Worm (Caenorhabditis elegans) whole organism, mixed stage, embryonic: ENCODE measurements around the gene F54D12.2.

ENCODE experiments used
- M03D4.4 ChIP-seq: sonication (generic microtip); optimal IDR thresholded peaks from 2 replicates; lab custom pipeline; 2017; ENCODE audit warnings: mild to moderate bottlenecking, missing genetic modification characterization, missing compliant biosample characterization
- bed-3 ChIP-seq: fragments of 200-800 bp; sonication (Bioruptor generic); optimal IDR thresholded peaks from 3 replicates; lab custom pipeline; 2018; ENCODE audit warnings: mild to moderate bottlenecking, missing genetic modification characterization, moderate library complexity, missing compliant biosample characterization
- blmp-1 ChIP-seq: fragments of 150-350 bp; optimal IDR thresholded peaks from 2 replicates; lab custom pipeline; 2014; ENCODE audit warnings: missing biosample characterization, missing genetic modification characterization
- ceh-39 ChIP-seq: fragments of 150-350 bp; optimal IDR thresholded peaks from 2 replicates; lab custom pipeline; 2014; ENCODE audit warnings: missing biosample characterization, missing genetic modification characterization
- ceh-83 ChIP-seq: fragments of 200-800 bp; sonication (Bioruptor generic); optimal IDR thresholded peaks from 2 replicates; lab custom pipeline; 2018; ENCODE audit warnings: mild to moderate bottlenecking, missing genetic modification characterization, missing compliant biosample characterization
- ces-1 ChIP-seq: fragments of 150-350 bp; optimal IDR thresholded peaks from 2 replicates; lab custom pipeline; 2014; ENCODE audit warnings: missing biosample characterization, missing genetic modification reagents, missing genetic modification characterization
- cnd-1 ChIP-seq: fragments of 200-800 bp; sonication (Bioruptor generic); optimal IDR thresholded peaks from 2 replicates; lab custom pipeline; 2018; ENCODE audit warnings: mild to moderate bottlenecking, missing genetic modification characterization, missing compliant biosample characterization
- drap-1 ChIP-seq: fragments of 200-800 bp; sonication (Bioruptor generic); optimal IDR thresholded peaks from 3 replicates; lab custom pipeline; 2018; ENCODE audit warnings: mild to moderate bottlenecking, missing genetic modification characterization, missing compliant biosample characterization
- elt-3 ChIP-seq: fragments of 150-350 bp; optimal IDR thresholded peaks from 2 replicates; lab custom pipeline; 2014; ENCODE audit warnings: missing biosample characterization, missing genetic modification characterization
- flh-1 ChIP-seq: fragments of 200-800 bp; sonication (Bioruptor generic); optimal IDR thresholded peaks from 2 replicates; lab custom pipeline; 2018; ENCODE audit warnings: mild to moderate bottlenecking, missing genetic modification characterization, moderate library complexity, missing compliant biosample characterization
- hlh-1 ChIP-seq: fragments of 150-350 bp; optimal IDR thresholded peaks from 2 replicates; lab custom pipeline; 2014; ENCODE audit warnings: missing biosample characterization, missing genetic modification reagents, missing genetic modification characterization
- lin-13 ChIP-seq: fragments of 150-350 bp; optimal IDR thresholded peaks from 2 replicates; lab custom pipeline; 2014; ENCODE audit warnings: missing biosample characterization, missing genetic modification characterization
- lin-32 ChIP-seq: fragments of 200-800 bp; sonication (Bioruptor generic); optimal IDR thresholded peaks from 2 replicates; lab custom pipeline; 2018; ENCODE audit warnings: mild to moderate bottlenecking, missing genetic modification characterization, missing compliant biosample characterization
- lsy-2 ChIP-seq: fragments of 150-350 bp; optimal IDR thresholded peaks from 2 replicates; lab custom pipeline; 2014; ENCODE audit warnings: missing biosample characterization, missing genetic modification characterization
- mab-5 ChIP-seq: fragments of 150-350 bp; optimal IDR thresholded peaks from 2 replicates; lab custom pipeline; 2014; ENCODE audit warnings: missing biosample characterization, missing genetic modification characterization
- mep-1 ChIP-seq: fragments of 150-350 bp; optimal IDR thresholded peaks from 2 replicates; lab custom pipeline; 2017; ENCODE audit warnings: missing biosample characterization, missing genetic modification reagents, missing genetic modification characterization, inconsistent platforms
- mls-2 ChIP-seq: sonication (generic microtip); optimal IDR thresholded peaks from 2 replicates; lab custom pipeline; 2016; ENCODE audit warnings: mild to moderate bottlenecking, missing genetic modification characterization, moderate library complexity, missing compliant biosample characterization
- nhr-12 ChIP-seq: fragments of 150-350 bp; optimal IDR thresholded peaks from 2 replicates; lab custom pipeline; 2014; ENCODE audit warnings: missing biosample characterization, missing genetic modification characterization
- nhr-237 ChIP-seq: fragments of 150-350 bp; optimal IDR thresholded peaks from 2 replicates; lab custom pipeline; 2014; ENCODE audit warnings: missing biosample characterization, missing genetic modification characterization
- nhr-28 ChIP-seq: fragments of 150-350 bp; optimal IDR thresholded peaks from 2 replicates; lab custom pipeline; 2014; ENCODE audit warnings: missing biosample characterization, missing genetic modification characterization
- nhr-76 ChIP-seq: sonication (generic microtip); optimal IDR thresholded peaks from 2 replicates; lab custom pipeline; 2017; ENCODE audit warnings: missing biosample characterization, missing genetic modification characterization
- sem-2 ChIP-seq: fragments of 200-800 bp; sonication (Bioruptor generic); optimal IDR thresholded peaks from 2 replicates; lab custom pipeline; 2018; ENCODE audit warnings: mild to moderate bottlenecking, missing genetic modification characterization, missing compliant biosample characterization
- snpc-4 ChIP-seq: fragments of 150-350 bp; optimal IDR thresholded peaks from 2 replicates; lab custom pipeline; 2014; ENCODE audit warnings: missing biosample characterization, missing genetic modification characterization
- tbx-8 ChIP-seq: fragments of 200-800 bp; sonication (Bioruptor generic); optimal IDR thresholded peaks from 2 replicates; lab custom pipeline; 2018; ENCODE audit warnings: mild to moderate bottlenecking, missing genetic modification characterization, moderate library complexity, missing compliant biosample characterization
- unc-120 ChIP-seq: sonication (generic microtip); optimal IDR thresholded peaks from 2 replicates; lab custom pipeline; 2017; ENCODE audit warnings: missing genetic modification characterization, missing compliant biosample characterization; ENCODE audit not compliant: poor library complexity, severe bottlenecking
- unc-39 ChIP-seq: fragments of 150-350 bp; optimal IDR thresholded peaks from 2 replicates; lab custom pipeline; 2014; ENCODE audit warnings: missing biosample characterization, missing genetic modification characterization
- unc-62 ChIP-seq: fragments of 150-350 bp; optimal IDR thresholded peaks from 2 replicates; lab custom pipeline; 2014; ENCODE audit warnings: missing biosample characterization, missing genetic modification reagents, missing genetic modification characterization
- ztf-11 ChIP-seq: fragments of 150-350 bp; optimal IDR thresholded peaks from 2 replicates; lab custom pipeline; 2014; ENCODE audit warnings: missing biosample characterization, missing genetic modification characterization

Gene F54D12.2

DNA sequence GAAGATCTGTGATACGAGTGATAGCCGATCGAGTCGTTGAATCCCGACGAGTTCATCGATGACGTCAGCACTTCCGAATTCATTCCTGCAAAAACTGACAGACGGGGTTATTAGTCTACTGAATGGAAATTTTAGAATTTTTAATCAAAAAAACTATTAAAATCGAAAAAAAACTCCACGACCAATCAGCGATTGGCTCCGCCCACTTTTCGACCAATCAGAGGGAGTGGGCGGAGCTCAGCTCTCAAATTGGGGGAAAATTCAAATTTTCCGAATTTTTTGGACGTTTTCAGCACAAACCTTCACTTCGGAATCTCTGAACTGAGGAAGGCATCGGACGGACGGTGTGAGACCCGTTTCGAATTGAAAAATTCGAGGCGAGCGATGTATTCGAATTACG is 25.5 kb upstream of the F54D12.2 start:
- TF ChIP-seq hlh-1 (tag; lab: Kevin White, UChicago) = no peak
- no peak for TF ChIP-seq lin-13 (tag; lab: Kevin White, UChicago)
- no peak for TF ChIP-seq sem-2 (GFP tag; lab: Kevin White, UChicago)
- no peak for TF ChIP-seq nhr-237 (tag; lab: Kevin White, UChicago)

DNA sequence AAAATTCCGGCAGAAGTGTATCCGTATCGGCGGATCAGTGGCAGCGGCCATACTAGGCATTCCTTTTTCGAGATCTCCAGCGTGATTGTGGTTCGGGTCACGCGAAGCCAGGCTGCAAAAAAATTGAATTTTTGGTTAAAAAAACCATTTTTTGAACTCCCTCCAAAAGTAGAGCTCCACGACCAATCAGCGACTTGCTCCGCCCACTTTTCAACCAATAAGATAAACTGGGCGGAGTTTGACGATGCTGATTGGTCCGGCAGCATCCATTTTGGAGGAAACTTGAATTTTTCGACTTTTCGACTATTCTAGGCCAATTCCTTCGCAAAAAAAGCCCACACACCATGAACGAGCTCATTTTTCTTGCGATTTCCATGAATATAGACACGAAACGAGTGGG is 24.0 kb upstream of the F54D12.2 start:
- no peak for TF ChIP-seq flh-1 (GFP tag; lab: Kevin White, UChicago)
- TF ChIP-seq hlh-1 (tag; lab: Kevin White, UChicago) = no peak
- no peak for TF ChIP-seq drap-1
- no peak for TF ChIP-seq tbx-8
- no peak for TF ChIP-seq mab-5 (tag; lab: Kevin White, UChicago)
- no peak for TF ChIP-seq nhr-12 (tag; lab: Kevin White, UChicago)

ce11 chrII:1374889-1375288 is 23.6 kb upstream of the F54D12.2 start, which contains the start of gene rog-1:
Gene rog-1, minus strand, starts transcription at chrII:1374989.
- no peak for TF ChIP-seq unc-120 (tag; lab: Kevin White, UChicago)
- no peak for TF ChIP-seq mab-5 (tag; lab: Kevin White, UChicago)
- no peak for TF ChIP-seq lin-32 (GFP tag; lab: Kevin White, UChicago)
- TF ChIP-seq ceh-83 (GFP tag; lab: Kevin White, UChicago) = no peak
- no peak for TF ChIP-seq blmp-1 (tag; lab: Kevin White, UChicago)

ce11 chrII:1375627-1376026 is 22.9 kb upstream of the F54D12.2 start:
- TF ChIP-seq unc-62 (GFP tag; lab: Kevin White, UChicago) (peak; percentile 26), hlh-1 (tag; lab: Kevin White, UChicago) (peak; percentile 95), nhr-28 (tag; lab: Kevin White, UChicago) (no peak), nhr-237 (tag; lab: Kevin White, UChicago) (no peak), cnd-1 (tag; lab: Kevin White, UChicago) (no peak), unc-120 (tag; lab: Kevin White, UChicago) (peak; percentile 43), ztf-11 (tag; lab: Kevin White, UChicago) (no peak), drap-1 (no peak), nhr-76 (tag; lab: Kevin White, UChicago) (no peak)
- TF ChIP-seq, all 35 proteins: peak for 3

- TF ChIP-seq hlh-1 (tag; lab: Kevin White, UChicago) (no peak), nhr-12 (tag; lab: Kevin White, UChicago) (no peak)
- TF ChIP-seq, all 35 proteins: peak for 0
Observed at ce11 chrII:1376795-1377194, 21.7 kb upstream of the F54D12.2 start.

- TF ChIP-seq hlh-1 (tag; lab: Kevin White, UChicago) (no peak), sem-2 (GFP tag; lab: Kevin White, UChicago) (no peak), tbx-8 (no peak), lin-13 (tag; lab: Kevin White, UChicago) (no peak), flh-1 (GFP tag; lab: Kevin White, UChicago) (no peak), unc-39 (tag; lab: Kevin White, UChicago) (no peak), snpc-4 (tag; lab: Kevin White, UChicago) (no peak), lsy-2 (no peak)
- TF ChIP-seq, all 35 proteins: peak for 0
Observed at ce11 chrII:1378259-1378658, 20.2 kb upstream of the F54D12.2 start, which contains the start of gene F54D12.10. Gene F54D12.10, minus strand, starts transcription at chrII:1378359.

DNA sequence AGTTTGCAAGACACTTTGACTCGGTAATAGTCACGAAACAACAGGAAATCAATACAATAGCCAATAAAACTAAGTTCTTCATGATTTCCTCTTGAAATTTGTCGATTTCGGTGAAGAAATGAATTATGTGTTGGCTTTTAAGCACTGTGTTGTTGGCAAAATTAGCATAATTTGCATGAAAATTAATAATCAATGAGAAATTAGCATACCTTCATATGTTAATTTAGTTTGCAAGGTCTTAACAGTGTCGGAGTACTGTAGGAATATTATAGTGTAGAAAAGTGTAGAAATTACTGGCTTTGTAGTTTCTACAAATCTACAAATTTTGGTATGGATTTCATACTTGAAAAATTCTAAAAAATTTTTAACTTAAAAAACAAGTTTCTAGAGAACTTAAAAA is 16.9 kb upstream of the F54D12.2 start, which contains the start of gene F54D12.9:
F54D12.9 (minus strand) TSS at position 101 of the 400 bp plus-strand sequence.
- TF ChIP-seq unc-120 (tag; lab: Kevin White, UChicago) (no peak), nhr-76 (tag; lab: Kevin White, UChicago) (no peak), mep-1 (tag; lab: Kevin White, UChicago) (no peak), lin-13 (tag; lab: Kevin White, UChicago) (no peak), mab-5 (tag; lab: Kevin White, UChicago) (no peak), blmp-1 (tag; lab: Kevin White, UChicago) (peak; percentile 5), M03D4.4 (no peak), nhr-12 (tag; lab: Kevin White, UChicago) (no peak)

- TF ChIP-seq mls-2 (tag; lab: Kevin White, UChicago) (no peak), blmp-1 (tag; lab: Kevin White, UChicago) (no peak), lin-32 (GFP tag; lab: Kevin White, UChicago) (no peak), bed-3 (GFP tag; lab: Kevin White, UChicago) (no peak), sem-2 (GFP tag; lab: Kevin White, UChicago) (no peak), mep-1 (tag; lab: Kevin White, UChicago) (no peak), nhr-12 (tag; lab: Kevin White, UChicago) (no peak), unc-120 (tag; lab: Kevin White, UChicago) (no peak), nhr-76 (tag; lab: Kevin White, UChicago) (no peak), lin-13 (tag; lab: Kevin White, UChicago) (no peak), elt-3 (tag; lab: Kevin White, UChicago) (no peak), unc-62 (GFP tag; lab: Kevin White, UChicago) (no peak), lsy-2 (no peak), nhr-28 (tag; lab: Kevin White, UChicago) (no peak), ces-1 (GFP tag; lab: Kevin White, UChicago) (no peak), ceh-39 (tag; lab: Kevin White, UChicago) (no peak), cnd-1 (tag; lab: Kevin White, UChicago) (no peak)
- TF ChIP-seq, all 35 proteins: peak for 0
Observed at ce11 chrII:1385280-1385679, 13.2 kb upstream of the F54D12.2 start, which contains the start of gene F54D12.7. Gene F54D12.7, minus strand, starts transcription at chrII:1385380.
